Worm (Caenorhabditis elegans): Measurements from ENCODE around the gene ZK1073.2.

DNA sequence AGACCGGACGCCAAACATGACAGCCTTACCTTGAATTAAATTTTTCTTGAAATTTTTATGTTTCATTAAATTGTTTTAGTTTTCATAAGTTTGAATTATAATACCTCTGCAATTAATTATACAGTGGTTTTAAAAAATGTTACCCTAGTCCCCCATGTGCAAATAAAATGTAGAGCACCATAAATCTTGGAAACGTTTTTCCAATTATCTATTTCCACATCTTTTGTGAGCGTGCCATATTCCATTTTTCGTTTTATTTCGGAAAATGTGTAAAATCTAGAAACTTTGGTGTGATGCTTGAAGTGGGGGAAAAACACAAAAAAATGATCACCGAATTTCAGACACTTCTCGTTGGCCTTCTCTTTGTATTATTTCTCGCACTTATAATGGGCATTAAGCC is 19.1 kb downstream of the ZK1073.2 start:
- TF ChIP-seq ceh-13 (GFP tag; optimal IDR thresholded peaks at IDR 0.05) (no peak), tbx-11 (GFP tag; IDR thresholded peaks at IDR 0.05) (no peak), tra-4 (tag; optimal IDR thresholded peaks at IDR 0.05) (no peak), ama-1 (optimal IDR thresholded peaks at IDR 0.05) (no peak), aly-1 (tag; optimal IDR thresholded peaks at IDR 0.05) (no peak), scrt-1 (GFP tag; IDR thresholded peaks at IDR 0.05) (no peak), F13C5.2 (tag; optimal IDR thresholded peaks at IDR 0.05) (no peak), tbx-37 (GFP tag; conservative IDR thresholded peaks at IDR 0.05) (no peak)
